Worm (Caenorhabditis elegans) whole organism, L2 larva: Measurements from ENCODE around the gene flp-3.

Experiments
- R02D3.7 ChIP-seq: fragments of 150-350 bp; optimal IDR thresholded peaks from 2 replicates; lab custom pipeline; 2014; ENCODE audit warnings: missing biosample characterization, missing genetic modification characterization
- blmp-1 ChIP-seq: sonication (generic microtip); optimal IDR thresholded peaks from 2 replicates; lab custom pipeline; 2017; ENCODE audit warnings: missing genetic modification characterization, mild to moderate bottlenecking, missing compliant biosample characterization, antibody characterized with exemption, moderate library complexity; ENCODE audit not compliant: insufficient read depth
- elt-1 ChIP-seq: fragments of 150-350 bp; optimal IDR thresholded peaks from 2 replicates; lab custom pipeline; 2014; ENCODE audit warnings: missing biosample characterization, missing genetic modification characterization
- lin-13 ChIP-seq: fragments of 150-350 bp; optimal IDR thresholded peaks from 2 replicates; lab custom pipeline; 2014; ENCODE audit warnings: missing biosample characterization, missing genetic modification reagents, missing genetic modification characterization
- lsy-2 ChIP-seq, 2 experiments: fragments of 150-350 bp in 1 of 2; sonication (generic microtip) in 1 of 2; optimal IDR thresholded peaks; 2 replicates each; lab custom pipeline; 2014 to 2017; ENCODE audit warnings: missing biosample characterization in 2 of 2, missing genetic modification characterization in 2 of 2
- nhr-11 ChIP-seq: fragments of 150-350 bp; optimal IDR thresholded peaks from 2 replicates; lab custom pipeline; 2014; ENCODE audit warnings: missing biosample characterization, missing genetic modification characterization
- nhr-12 ChIP-seq: fragments of 150-350 bp; optimal IDR thresholded peaks from 2 replicates; lab custom pipeline; 2014; ENCODE audit warnings: missing biosample characterization, missing genetic modification characterization
- nhr-129 ChIP-seq: fragments of 150-350 bp; optimal IDR thresholded peaks from 2 replicates; lab custom pipeline; 2014; ENCODE audit warnings: missing biosample characterization, missing genetic modification characterization
- nhr-25 ChIP-seq: fragments of 150-350 bp; sonication (generic microtip); optimal IDR thresholded peaks from 3 replicates; lab custom pipeline; 2014; ENCODE audit warnings: missing biosample characterization, missing genetic modification characterization
- unc-39 ChIP-seq: fragments of 150-350 bp; optimal IDR thresholded peaks from 2 replicates; lab custom pipeline; 2014; ENCODE audit warnings: missing biosample characterization, missing genetic modification characterization

- TF ChIP-seq unc-39 (tag; lab: Kevin White, UChicago) (no peak), elt-1 (tag; lab: Kevin White, UChicago) (no peak), nhr-25 (no peak), nhr-12 (no peak), R02D3.7 (no peak), nhr-11 (tag; lab: Kevin White, UChicago) (no peak), nhr-129 (no peak), blmp-1 (tag; lab: Kevin White, UChicago) (no peak), lin-13 (GFP tag; lab: Kevin White, UChicago) (no peak), lsy-2 (tag; optimal IDR thresholded peaks at IDR 0.05; lab: Kevin White, UChicago) (no peak)
Measured at ce11 chrX:10138494-10138893, 45.7 kb upstream of the flp-3 start, which contains the start of gene moc-1.
